Fruit fly (Drosophila melanogaster) whole organism, embryonic: ENCODE results near the gene ClC-c.

Source experiments
- Adf1 ChIP-seq: fragments of 200-800 bp; sonication (Bioruptor generic); IDR thresholded peaks from 2 replicates; pipeline ENCODE4 v1.3.6; 2022; ENCODE audit warnings: missing biosample characterization, missing genetic modification characterization
- B-H1 ChIP-seq: fragments of 200-800 bp; sonication (Bioruptor generic); IDR thresholded peaks from 3 replicates; pipeline ENCODE4 v1.3.6; 2022; ENCODE audit warnings: missing biosample characterization, missing genetic modification characterization
- BtbVII ChIP-seq: fragments of 200-800 bp; sonication (Bioruptor generic); optimal IDR thresholded peaks from 3 replicates; lab custom pipeline; 2017; ENCODE audit warnings: missing biosample characterization, mild to moderate bottlenecking, missing genetic modification characterization
- CG10565 ChIP-seq: fragments of 200-800 bp; sonication (Bioruptor generic); optimal IDR thresholded peaks from 3 replicates; lab custom pipeline; 2016; ENCODE audit warnings: missing biosample characterization, mild to moderate bottlenecking, missing genetic modification characterization
- CG11695 ChIP-seq: fragments of 200-800 bp; sonication (Bioruptor generic); IDR thresholded peaks from 3 replicates; pipeline ENCODE4 v1.3.6; 2022; ENCODE audit warnings: missing biosample characterization, missing genetic modification characterization
- CG12942 ChIP-seq: fragments of 200-800 bp; sonication (Bioruptor generic); optimal IDR thresholded peaks from 3 replicates; lab custom pipeline; 2016; ENCODE audit warnings: missing biosample characterization, missing genetic modification characterization
- CG1529 ChIP-seq: fragments of 200-800 bp; sonication (Bioruptor generic); optimal IDR thresholded peaks from 3 replicates; lab custom pipeline; 2018; ENCODE audit warnings: missing biosample characterization, missing genetic modification characterization
- CG15601 ChIP-seq: fragments of 200-800 bp; sonication (Bioruptor generic); optimal IDR thresholded peaks from 3 replicates; lab custom pipeline; 2019; ENCODE audit warnings: missing biosample characterization, mild to moderate bottlenecking, missing genetic modification characterization, moderate library complexity
- CG16813 ChIP-seq: fragments of 200-800 bp; sonication (Bioruptor generic); IDR thresholded peaks from 3 replicates; pipeline ENCODE4 v1.3.6; 2022; ENCODE audit warnings: missing biosample characterization, missing genetic modification characterization; ENCODE audit not compliant: partially characterized antibody
- CG17186 ChIP-seq: fragments of 200-800 bp; sonication (Bioruptor generic); optimal IDR thresholded peaks from 3 replicates; lab custom pipeline; 2017; ENCODE audit warnings: missing biosample characterization, missing genetic modification reagents, missing genetic modification characterization
- CG17328 ChIP-seq: fragments of 200-800 bp; sonication (Bioruptor generic); IDR thresholded peaks from 2 replicates; pipeline ENCODE4 v1.3.6; 2022; ENCODE audit warnings: missing biosample characterization, missing genetic modification characterization
- CG17802 ChIP-seq: fragments of 200-800 bp; sonication (Bioruptor generic); optimal IDR thresholded peaks from 2 replicates; lab custom pipeline; 2018; ENCODE audit warnings: missing biosample characterization, mild to moderate bottlenecking, missing genetic modification characterization, moderate library complexity
- CG2712 ChIP-seq: fragments of 200-800 bp; optimal IDR thresholded peaks from 3 replicates; lab custom pipeline; 2019; ENCODE audit warnings: missing biosample characterization, mild to moderate bottlenecking, missing genetic modification characterization, moderate library complexity
- CG32767 ChIP-seq: fragments of 200-800 bp; sonication (Bioruptor generic); IDR thresholded peaks from 2 replicates; pipeline ENCODE4 v1.3.6; 2022; ENCODE audit warnings: missing biosample characterization, missing genetic modification characterization
- CG32772 ChIP-seq: fragments of 200-800 bp; sonication (Bioruptor generic); IDR thresholded peaks from 2 replicates; pipeline ENCODE4 v1.3.6; 2022; ENCODE audit warnings: missing biosample characterization, missing genetic modification characterization
- CG33213 ChIP-seq: fragments of 200-800 bp; sonication (Bioruptor generic); optimal IDR thresholded peaks from 3 replicates; lab custom pipeline; 2016; ENCODE audit warnings: missing biosample characterization, missing genetic modification characterization
- CG4282 ChIP-seq: fragments of 200-800 bp; sonication (Bioruptor generic); optimal IDR thresholded peaks from 2 replicates; lab custom pipeline; 2016; ENCODE audit warnings: missing biosample characterization, missing genetic modification characterization
- CG8388 ChIP-seq: fragments of 200-800 bp; sonication (Bioruptor generic); optimal IDR thresholded peaks from 2 replicates; lab custom pipeline; 2019; ENCODE audit warnings: missing biosample characterization, mild to moderate bottlenecking, missing genetic modification characterization, moderate library complexity
- Chrac-16 ChIP-seq: fragments of 200-800 bp; sonication (Bioruptor generic); optimal IDR thresholded peaks from 3 replicates; lab custom pipeline; 2016; ENCODE audit warnings: missing biosample characterization, missing genetic modification characterization
- D19B ChIP-seq: fragments of 200-800 bp; sonication (Bioruptor generic); optimal IDR thresholded peaks from 2 replicates; lab custom pipeline; 2017; ENCODE audit warnings: missing biosample characterization, mild to moderate bottlenecking, missing genetic modification characterization
- Dad ChIP-seq: fragments of 200-800 bp; sonication (Bioruptor generic); optimal IDR thresholded peaks from 3 replicates; lab custom pipeline; 2016; ENCODE audit warnings: missing biosample characterization, missing genetic modification characterization
- Fer3 ChIP-seq: fragments of 200-800 bp; sonication (Bioruptor generic); optimal IDR thresholded peaks from 2 replicates; lab custom pipeline; 2018; ENCODE audit warnings: missing biosample characterization, mild to moderate bottlenecking, missing genetic modification characterization, moderate library complexity
- HLH54F ChIP-seq: fragments of 200-800 bp; sonication (Bioruptor generic); optimal IDR thresholded peaks from 3 replicates; lab custom pipeline; 2016; ENCODE audit warnings: missing biosample characterization, missing genetic modification characterization
- HmgZ ChIP-seq: fragments of 200-800 bp; sonication (Bioruptor generic); optimal IDR thresholded peaks from 2 replicates; lab custom pipeline; 2018; ENCODE audit warnings: missing biosample characterization, mild to moderate bottlenecking, missing genetic modification characterization
- Hr39 ChIP-seq: fragments of >200 bp; optimal IDR thresholded peaks from 2 replicates; lab custom pipeline; 2017
- Kr ChIP-seq: fragments of 200-800 bp; sonication (Bioruptor generic); optimal IDR thresholded peaks from 2 replicates; lab custom pipeline; 2017; ENCODE audit warnings: missing biosample characterization, mild to moderate bottlenecking, missing genetic modification characterization
- Rx ChIP-seq: fragments of 200-800 bp; sonication (Bioruptor generic); IDR thresholded peaks from 2 replicates; pipeline ENCODE4 v1.3.6; 2022; ENCODE audit warnings: missing biosample characterization, missing genetic modification characterization
- Sin3A ChIP-seq: fragments of >200 bp; optimal IDR thresholded peaks from 2 replicates; lab custom pipeline; 2018
- Sry-δ ChIP-seq: fragments of 200-800 bp; sonication (Bioruptor generic); optimal IDR thresholded peaks from 2 replicates; lab custom pipeline; 2016; ENCODE audit warnings: missing biosample characterization, missing genetic modification characterization
- Tbp ChIP-seq: fragments of >200 bp; optimal IDR thresholded peaks from 2 replicates; lab custom pipeline; 2018; ENCODE audit warnings: missing biosample characterization, missing genetic modification characterization
- Usf ChIP-seq: fragments of 200-800 bp; sonication (Bioruptor generic); optimal IDR thresholded peaks from 2 replicates; lab custom pipeline; 2017; ENCODE audit warnings: missing genotype, missing biosample characterization, missing genetic modification characterization
- Vsx1 ChIP-seq: fragments of 200-800 bp; sonication (Bioruptor generic); optimal IDR thresholded peaks from 2 replicates; lab custom pipeline; 2017; ENCODE audit warnings: missing biosample characterization, mild to moderate bottlenecking, missing genetic modification characterization, missing genetic modification reagents
- ab ChIP-seq: fragments of 200-800 bp; sonication (Bioruptor generic); optimal IDR thresholded peaks from 2 replicates; lab custom pipeline; 2016; ENCODE audit warnings: missing biosample characterization, missing genetic modification characterization
- al ChIP-seq: fragments of 200-800 bp; sonication (Bioruptor generic); IDR thresholded peaks from 2 replicates; pipeline ENCODE4 v1.3.6; 2022; ENCODE audit warnings: missing biosample characterization, missing genetic modification characterization
- ase ChIP-seq: fragments of 200-800 bp; sonication (Bioruptor generic); IDR thresholded peaks from 3 replicates; pipeline ENCODE4 v1.3.6; 2022; ENCODE audit warnings: missing biosample characterization, missing genetic modification characterization
- ash1 ChIP-seq: fragments of 200-800 bp; sonication (Bioruptor generic); optimal IDR thresholded peaks from 2 replicates; lab custom pipeline; 2018; ENCODE audit warnings: missing biosample characterization, mild to moderate bottlenecking, missing genetic modification characterization
- corto ChIP-seq: fragments of 200-800 bp; sonication (Bioruptor generic); optimal IDR thresholded peaks from 2 replicates; lab custom pipeline; 2016; ENCODE audit warnings: missing biosample characterization, mild to moderate bottlenecking, missing genetic modification characterization, moderate library complexity
- disco-r ChIP-seq: fragments of 200-800 bp; sonication (Bioruptor generic); optimal IDR thresholded peaks from 2 replicates; lab custom pipeline; 2016; ENCODE audit warnings: missing biosample characterization, missing genetic modification characterization
- fd102C ChIP-seq: fragments of 200-800 bp; sonication (Bioruptor generic); optimal IDR thresholded peaks from 2 replicates; lab custom pipeline; 2018; ENCODE audit warnings: missing biosample characterization, mild to moderate bottlenecking, missing genetic modification characterization, moderate library complexity
- grn ChIP-seq: fragments of 200-800 bp; sonication (Bioruptor generic); optimal IDR thresholded peaks from 3 replicates; lab custom pipeline; 2017; ENCODE audit warnings: missing biosample characterization, missing genetic modification characterization
- jing ChIP-seq: fragments of 200-800 bp; sonication (Bioruptor generic); optimal IDR thresholded peaks from 2 replicates; lab custom pipeline; 2018; ENCODE audit warnings: missing biosample characterization, mild to moderate bottlenecking, missing genetic modification characterization
- klu ChIP-seq: fragments of 200-800 bp; sonication (Bioruptor generic); IDR thresholded peaks from 2 replicates; pipeline ENCODE4 v1.3.6; 2022; ENCODE audit warnings: missing biosample characterization, missing genetic modification characterization
- nerfin-2 ChIP-seq: fragments of 200-800 bp; sonication (Bioruptor generic); IDR thresholded peaks from 2 replicates; pipeline ENCODE4 v1.3.6; 2022; ENCODE audit warnings: missing biosample characterization, missing genetic modification characterization; ENCODE audit not compliant: partially characterized antibody
- onecut ChIP-seq: fragments of 200-800 bp; sonication (Bioruptor generic); IDR thresholded peaks from 2 replicates; pipeline ENCODE4 v1.3.6; 2022; ENCODE audit warnings: missing biosample characterization, missing genetic modification characterization
- prd ChIP-seq, 3 experiments: fragments of >200 bp in 2 of 3; fragments of 200-800 bp in 1 of 3; sonication (Bioruptor generic) in 1 of 3; optimal IDR thresholded peaks in 2 of 3; IDR thresholded peaks in 1 of 3; 2 replicates in 2 of 3; 3 replicates in 1 of 3; pipeline versions ENCODE4 v1.3.6 to Lab custom; 2017 to 2022; ENCODE audit warnings: missing biosample characterization in 1 of 3, missing genetic modification characterization in 1 of 3
- schlank ChIP-seq: fragments of 200-800 bp; sonication (Bioruptor generic); optimal IDR thresholded peaks from 2 replicates; lab custom pipeline; 2018; ENCODE audit warnings: missing biosample characterization, mild to moderate bottlenecking, missing genetic modification characterization
- slou ChIP-seq: fragments of 200-800 bp; sonication (Bioruptor generic); optimal IDR thresholded peaks from 3 replicates; lab custom pipeline; 2016; ENCODE audit warnings: missing biosample characterization, missing genetic modification characterization
- so ChIP-seq: fragments of 200-800 bp; sonication (Bioruptor generic); IDR thresholded peaks from 3 replicates; pipeline ENCODE4 v1.3.6; 2022; ENCODE audit warnings: missing biosample characterization, missing genetic modification characterization
- ssp ChIP-seq: fragments of 200-800 bp; sonication (Bioruptor generic); IDR thresholded peaks from 2 replicates; pipeline ENCODE4 v1.3.6; 2022; ENCODE audit warnings: missing biosample characterization, missing genetic modification characterization
- vvl ChIP-seq: fragments of 200-800 bp; sonication (Bioruptor generic); IDR thresholded peaks from 2 replicates; pipeline ENCODE4 v1.3.6; 2022; ENCODE audit warnings: missing biosample characterization, missing genetic modification characterization
- z ChIP-seq: fragments of 200-800 bp; sonication (Bioruptor generic); IDR thresholded peaks from 3 replicates; pipeline ENCODE4 v1.3.6; 2022; ENCODE audit warnings: missing biosample characterization, missing genetic modification characterization

Gene ClC-c

dm6 chr3L:16043045-16043781, 47.0 kb upstream of the ClC-c start (continued):
- TF ChIP-seq CG16813: no peak
- TF ChIP-seq CG10565: no peak
- no peak for TF ChIP-seq Rx (GFP tag; lab: Robert Waterston, UW)
- no peak for TF ChIP-seq D19B
- TF ChIP-seq CG12942: no peak
- no peak for TF ChIP-seq ab (GFP tag; lab: Kevin White, UChicago)
- no peak for TF ChIP-seq Chrac-16 (GFP tag; lab: Kevin White, UChicago)
- TF ChIP-seq Sry-δ (GFP tag; lab: Kevin White, UChicago): no peak
- no peak for TF ChIP-seq ssp (GFP tag; lab: Robert Waterston, UW)
- TF ChIP-seq HLH54F (GFP tag; lab: Kevin White, UChicago): no peak
- peak; percentile 81 for TF ChIP-seq CG2712
- TF ChIP-seq CG17802: no peak
- no peak for TF ChIP-seq ash1 (GFP tag; lab: Kevin White, UChicago)
- TF ChIP-seq CG32767 (GFP tag; lab: Robert Waterston, UW): no peak
- TF ChIP-seq al (GFP tag; lab: Robert Waterston, UW): no peak
- no peak for TF ChIP-seq schlank (tag; lab: Kevin White, UChicago)
- TF ChIP-seq Kr: no peak
- no peak for TF ChIP-seq Tbp (GFP tag; lab: Kevin White, UChicago)
- peak; percentile 48; the same call in 2 of the 3 replicates for TF ChIP-seq so (GFP tag; lab: Robert Waterston, UW)
- no peak for TF ChIP-seq CG17186
- TF ChIP-seq Usf (GFP tag; lab: Kevin White, UChicago): no peak
- TF ChIP-seq CG4282 (GFP tag; lab: Kevin White, UChicago): no peak
- TF ChIP-seq CG1529 (GFP tag; lab: Kevin White, UChicago): peak; percentile 30
- TF ChIP-seq Dad (GFP tag; lab: Kevin White, UChicago): no peak
- no peak for TF ChIP-seq onecut
- TF ChIP-seq grn (GFP tag; lab: Kevin White, UChicago): peak; percentile 13
- no peak for TF ChIP-seq CG32772 (GFP tag; lab: Robert Waterston, UW)
- peak; percentile 66 for TF ChIP-seq BtbVII (GFP tag; lab: Kevin White, UChicago)
- no peak for TF ChIP-seq Sin3A
- TF ChIP-seq vvl: no peak
- no peak for TF ChIP-seq HmgZ (tag; lab: Kevin White, UChicago)
- TF ChIP-seq ase (GFP tag; lab: Robert Waterston, UW): no peak
- no peak for TF ChIP-seq Fer3 (tag; lab: Kevin White, UChicago)
- TF ChIP-seq CG8388 (GFP tag; lab: Kevin White, UChicago): peak; percentile 44
- no peak for TF ChIP-seq disco-r (GFP tag; lab: Kevin White, UChicago)
- no peak for TF ChIP-seq CG33213 (GFP tag; lab: Kevin White, UChicago)
- no peak; the same call in 1 of the 2 replicates for TF ChIP-seq CG17328 (GFP tag; lab: Robert Waterston, UW)
- TF ChIP-seq corto (GFP tag; lab: Kevin White, UChicago): no peak
- TF ChIP-seq nerfin-2: no peak
- no peak for TF ChIP-seq fd102C (GFP tag; lab: Kevin White, UChicago)
- no peak for TF ChIP-seq z (GFP tag; lab: Robert Waterston, UW)
- TF ChIP-seq slou (GFP tag; lab: Kevin White, UChicago): no peak
- TF ChIP-seq Hr39: no peak
- TF ChIP-seq CG15601: peak; percentile 43
- 0 out of 3 replicates have a peak, but pooled peaks have one; percentile 48 for TF ChIP-seq CG11695 (GFP tag; lab: Robert Waterston, UW)
- TF ChIP-seq B-H1 (GFP tag; lab: Robert Waterston, UW): no peak
- TF ChIP-seq Vsx1: no peak
- TF ChIP-seq jing (GFP tag; lab: Kevin White, UChicago): no peak
- TF ChIP-seq prd (optimal IDR thresholded peaks at IDR 0.05; lab: Kevin White, UChicago): no peak
- TF ChIP-seq prd (GFP tag; IDR thresholded peaks at IDR 0.05; lab: Robert Waterston, UW): peak; percentile 52; the same call in 1 of the 3 replicates
- TF ChIP-seq Adf1: no peak
- TF ChIP-seq klu (GFP tag; lab: Robert Waterston, UW): no peak
